Worm (Caenorhabditis elegans) whole organism, late embryonic: ENCODE data around the gene ceh-27.
A peak's percentile ranks its signal among the peaks of the same experiment; 100 is the strongest.

Experiments used
- C08G9.2 ChIP-seq: sonication (generic microtip); optimal IDR thresholded peaks from 2 replicates; lab custom pipeline; 2016; ENCODE audit warnings: mild to moderate bottlenecking, missing genetic modification characterization, moderate library complexity, missing compliant biosample characterization
- C38D4.7 ChIP-seq: fragments of 200-800 bp; sonication (Bioruptor generic); optimal IDR thresholded peaks from 2 replicates; lab custom pipeline; 2018; ENCODE audit warnings: mild to moderate bottlenecking, missing genetic modification characterization, moderate library complexity, missing compliant biosample characterization
- K02D7.2 ChIP-seq: sonication (generic microtip); optimal IDR thresholded peaks from 2 replicates; lab custom pipeline; 2017; ENCODE audit warnings: mild to moderate bottlenecking, missing genetic modification characterization, missing compliant biosample characterization
- K09A11.1 ChIP-seq: sonication (generic microtip); optimal IDR thresholded peaks from 2 replicates; lab custom pipeline; 2017; ENCODE audit warnings: antibody characterized with exemption, mild to moderate bottlenecking, missing genetic modification characterization, missing compliant biosample characterization; ENCODE audit not compliant: insufficient read depth
- T23F11.4 ChIP-seq: fragments of 200-800 bp; sonication (Bioruptor generic); optimal IDR thresholded peaks from 2 replicates; lab custom pipeline; 2018; ENCODE audit warnings: mild to moderate bottlenecking, missing genetic modification characterization, missing compliant biosample characterization
- Y22D7AL.16 ChIP-seq: sonication (generic microtip); optimal IDR thresholded peaks from 2 replicates; lab custom pipeline; 2016; ENCODE audit warnings: missing genetic modification characterization, missing compliant biosample characterization
- ama-1 ChIP-seq: fragments of 150-350 bp; optimal IDR thresholded peaks from 2 replicates; lab custom pipeline; 2014
- ceh-19 ChIP-seq: fragments of 200-800 bp; sonication (Bioruptor generic); optimal IDR thresholded peaks from 2 replicates; lab custom pipeline; 2018; ENCODE audit warnings: mild to moderate bottlenecking, missing genetic modification characterization, missing compliant biosample characterization
- ceh-2 ChIP-seq: sonication (generic microtip); optimal IDR thresholded peaks from 2 replicates; lab custom pipeline; 2016; ENCODE audit warnings: missing genotype, missing genetic modification characterization, missing compliant biosample characterization
- ceh-30 ChIP-seq: fragments of 150-350 bp; optimal IDR thresholded peaks from 2 replicates; lab custom pipeline; 2014; ENCODE audit warnings: missing biosample characterization, missing genetic modification characterization
- ceh-45 ChIP-seq: fragments of 200-800 bp; sonication (Bioruptor generic); IDR thresholded peaks from 2 replicates; pipeline ENCODE4 v1.3.6; 2022; ENCODE audit warnings: missing genetic modification reagents, missing genetic modification characterization, missing compliant biosample characterization
- dmd-4 ChIP-seq: sonication (generic microtip); optimal IDR thresholded peaks from 2 replicates; lab custom pipeline; 2016; ENCODE audit warnings: borderline replicate concordance, missing genetic modification characterization, missing compliant biosample characterization
- dve-1 ChIP-seq: sonication (generic microtip); optimal IDR thresholded peaks from 2 replicates; lab custom pipeline; 2017; ENCODE audit warnings: antibody characterized with exemption, mild to moderate bottlenecking, missing genetic modification characterization, missing compliant biosample characterization
- elt-2 ChIP-seq: sonication (generic microtip); optimal IDR thresholded peaks from 2 replicates; lab custom pipeline; 2016; ENCODE audit warnings: missing genetic modification reagents, missing genetic modification characterization, missing compliant biosample characterization
- eyg-1 ChIP-seq: sonication (generic microtip); optimal IDR thresholded peaks from 2 replicates; lab custom pipeline; 2016; ENCODE audit warnings: missing genotype, missing genetic modification characterization, missing compliant biosample characterization
- fax-1 ChIP-seq: sonication (generic microtip); optimal IDR thresholded peaks from 2 replicates; lab custom pipeline; 2016; ENCODE audit warnings: missing genotype, missing genetic modification characterization, missing compliant biosample characterization
- gmeb-2 ChIP-seq: sonication (generic microtip); optimal IDR thresholded peaks from 2 replicates; lab custom pipeline; 2016; ENCODE audit warnings: missing genetic modification characterization, inconsistent platforms, missing compliant biosample characterization
- hlh-13 ChIP-seq: fragments of 200-800 bp; sonication (Bioruptor generic); optimal IDR thresholded peaks from 2 replicates; lab custom pipeline; 2018; ENCODE audit warnings: mild to moderate bottlenecking, missing genetic modification characterization, missing compliant biosample characterization
- hlh-15 ChIP-seq: sonication (generic microtip); optimal IDR thresholded peaks from 2 replicates; lab custom pipeline; 2016; ENCODE audit warnings: missing genetic modification characterization, missing compliant biosample characterization
- hlh-30 ChIP-seq: sonication (generic microtip); optimal IDR thresholded peaks from 2 replicates; lab custom pipeline; 2017; ENCODE audit warnings: antibody characterized with exemption, missing genetic modification characterization, missing compliant biosample characterization; ENCODE audit not compliant: insufficient read depth
- hlh-6 ChIP-seq: sonication (generic microtip); optimal IDR thresholded peaks from 2 replicates; lab custom pipeline; 2016; ENCODE audit warnings: missing genotype, missing genetic modification characterization, missing compliant biosample characterization
- lim-6 ChIP-seq: sonication (generic microtip); optimal IDR thresholded peaks from 2 replicates; lab custom pipeline; 2016; ENCODE audit warnings: missing genetic modification characterization, missing compliant biosample characterization
- lin-11 ChIP-seq: fragments of 200-800 bp; sonication (Bioruptor generic); optimal IDR thresholded peaks from 2 replicates; lab custom pipeline; 2018; ENCODE audit warnings: mild to moderate bottlenecking, missing genetic modification characterization, missing compliant biosample characterization
- mec-3 ChIP-seq: sonication (generic microtip); optimal IDR thresholded peaks from 2 replicates; lab custom pipeline; 2016; ENCODE audit warnings: borderline replicate concordance, missing genetic modification characterization, missing compliant biosample characterization
- nhr-232 ChIP-seq: sonication (generic microtip); optimal IDR thresholded peaks from 2 replicates; lab custom pipeline; 2016; ENCODE audit warnings: missing genetic modification characterization, missing compliant biosample characterization
- odd-2 ChIP-seq: sonication (generic microtip); optimal IDR thresholded peaks from 2 replicates; lab custom pipeline; 2017; ENCODE audit warnings: antibody characterized with exemption, mild to moderate bottlenecking, missing genetic modification characterization, missing compliant biosample characterization
- pag-3 ChIP-seq: sonication (generic microtip); optimal IDR thresholded peaks from 2 replicates; lab custom pipeline; 2016; ENCODE audit warnings: missing compliant biosample characterization, missing genetic modification characterization, borderline replicate concordance
- pat-9 ChIP-seq: fragments of 200-800 bp; sonication (Bioruptor generic); optimal IDR thresholded peaks from 2 replicates; lab custom pipeline; 2018; ENCODE audit warnings: mild to moderate bottlenecking, missing genetic modification characterization, moderate library complexity, missing compliant biosample characterization
- pax-1 ChIP-seq: fragments of 150-350 bp; optimal IDR thresholded peaks from 2 replicates; lab custom pipeline; 2014; ENCODE audit warnings: missing biosample characterization, missing genetic modification characterization
- pha-2 ChIP-seq: sonication (generic microtip); optimal IDR thresholded peaks from 2 replicates; lab custom pipeline; 2017; ENCODE audit warnings: mild to moderate bottlenecking, missing genetic modification characterization, missing compliant biosample characterization
- pha-4 ChIP-seq: fragments of 150-350 bp; optimal IDR thresholded peaks from 2 replicates; lab custom pipeline; 2018; ENCODE audit warnings: missing biosample characterization, missing genetic modification reagents, missing genetic modification characterization
- pqm-1 ChIP-seq: sonication (generic microtip); optimal IDR thresholded peaks from 2 replicates; lab custom pipeline; 2016; ENCODE audit warnings: missing genetic modification characterization, missing compliant biosample characterization
- pros-1 ChIP-seq: fragments of 150-350 bp; optimal IDR thresholded peaks from 2 replicates; lab custom pipeline; 2014; ENCODE audit warnings: missing biosample characterization, missing genetic modification reagents, missing genetic modification characterization
- ref-2 ChIP-seq: sonication (generic microtip); optimal IDR thresholded peaks from 2 replicates; lab custom pipeline; 2016; ENCODE audit warnings: missing genetic modification characterization, missing compliant biosample characterization
- sox-4 ChIP-seq: sonication (generic microtip); optimal IDR thresholded peaks from 2 replicates; lab custom pipeline; 2017; ENCODE audit warnings: mild to moderate bottlenecking, missing genetic modification characterization, inconsistent platforms, missing compliant biosample characterization
- tbx-2 ChIP-seq: sonication (generic microtip); optimal IDR thresholded peaks from 2 replicates; lab custom pipeline; 2016; ENCODE audit warnings: missing genetic modification characterization, missing compliant biosample characterization
- tbx-7 ChIP-seq: sonication (generic microtip); optimal IDR thresholded peaks from 2 replicates; lab custom pipeline; 2016; ENCODE audit warnings: missing genotype, missing genetic modification characterization, missing compliant biosample characterization
- ttx-3 ChIP-seq: sonication (generic microtip); optimal IDR thresholded peaks from 2 replicates; lab custom pipeline; 2016; ENCODE audit warnings: missing genetic modification reagents, missing genetic modification characterization, missing compliant biosample characterization
- unc-42 ChIP-seq: sonication (generic microtip); optimal IDR thresholded peaks from 2 replicates; lab custom pipeline; 2016; ENCODE audit warnings: missing genotype, missing genetic modification characterization, missing compliant biosample characterization
- unc-86 ChIP-seq: sonication (generic microtip); optimal IDR thresholded peaks from 2 replicates; lab custom pipeline; 2016; ENCODE audit warnings: missing genetic modification characterization, missing compliant biosample characterization
- ztf-16 ChIP-seq: sonication (generic microtip); optimal IDR thresholded peaks from 2 replicates; lab custom pipeline; 2017; ENCODE audit warnings: missing genetic modification characterization, missing compliant biosample characterization

Gene ceh-27

ce11 chrV:11660566-11660965, 4.3 kb downstream of the ceh-27 start:
- TF ChIP-seq tbx-2 (tag; lab: Kevin White, UChicago) (peak; percentile 39), pha-2 (tag; lab: Kevin White, UChicago) (peak; percentile 43), sox-4 (no peak)

DNA sequence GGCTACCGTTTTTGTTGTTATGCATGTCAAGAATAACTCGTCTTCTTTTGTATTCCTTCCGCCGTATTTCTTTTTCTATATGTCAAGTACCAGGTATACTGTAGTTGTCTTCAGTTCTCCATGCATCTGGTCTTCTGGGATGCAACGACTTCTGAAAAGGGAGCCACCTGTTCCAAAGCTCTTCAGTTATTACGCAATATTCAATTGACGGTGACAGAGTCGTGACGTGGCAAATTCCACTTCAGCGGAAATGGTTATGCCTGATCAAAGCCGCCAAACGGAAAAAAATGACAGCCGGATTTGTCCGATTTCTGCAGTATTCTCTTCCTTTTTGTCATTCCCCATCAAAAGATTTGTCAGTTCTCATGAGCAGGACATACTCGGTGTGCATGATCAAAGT, 8.4 kb downstream of the ceh-27 start:
- no peak for TF ChIP-seq lin-11 (tag; lab: Kevin White, UChicago)
- no peak for TF ChIP-seq pha-2 (tag; lab: Kevin White, UChicago)
- no peak for TF ChIP-seq C08G9.2 (tag; lab: Kevin White, UChicago)
- no peak for TF ChIP-seq unc-86 (tag; lab: Kevin White, UChicago)
- TF ChIP-seq T23F11.4 (GFP tag; lab: Kevin White, UChicago), result no peak
- TF ChIP-seq dve-1 (tag; lab: Kevin White, UChicago), result no peak
- no peak for TF ChIP-seq pat-9 (tag; lab: Kevin White, UChicago)
- TF ChIP-seq unc-42 (tag; lab: Kevin White, UChicago), result no peak
- TF ChIP-seq ztf-16 (tag; lab: Kevin White, UChicago), result no peak
- no peak for TF ChIP-seq lim-6 (tag; lab: Kevin White, UChicago)
- TF ChIP-seq hlh-30 (tag; lab: Kevin White, UChicago), result no peak
- TF ChIP-seq nhr-232 (tag; lab: Kevin White, UChicago), result no peak
- TF ChIP-seq ref-2 (tag; lab: Kevin White, UChicago), result no peak
- TF ChIP-seq hlh-13 (GFP tag; lab: Kevin White, UChicago), result no peak
- no peak for TF ChIP-seq fax-1 (tag; lab: Kevin White, UChicago)

- TF ChIP-seq hlh-13 (GFP tag; lab: Kevin White, UChicago), result no peak
- no peak for TF ChIP-seq pqm-1 (tag; lab: Kevin White, UChicago)
- TF ChIP-seq K09A11.1 (tag; lab: Kevin White, UChicago), result no peak
- TF ChIP-seq ceh-30 (tag; lab: Kevin White, UChicago), result no peak
- no peak for TF ChIP-seq C08G9.2 (tag; lab: Kevin White, UChicago)
- no peak for TF ChIP-seq Y22D7AL.16 (tag; lab: Kevin White, UChicago)
- TF ChIP-seq pros-1 (tag; lab: Kevin White, UChicago), result no peak
- TF ChIP-seq eyg-1 (tag; lab: Kevin White, UChicago), result no peak
- no peak for TF ChIP-seq ceh-2 (tag; lab: Kevin White, UChicago)
- no peak for TF ChIP-seq ttx-3
- TF ChIP-seq pha-4 (tag; lab: Kevin White, UChicago), result no peak
- TF ChIP-seq mec-3, result no peak
- no peak for TF ChIP-seq unc-42 (tag; lab: Kevin White, UChicago)
- TF ChIP-seq ama-1 (lab: Kevin White, UChicago), result no peak
- no peak for TF ChIP-seq pag-3
Measured at ce11 chrV:11653095-11653494, 11.8 kb downstream of the ceh-27 start.

DNA sequence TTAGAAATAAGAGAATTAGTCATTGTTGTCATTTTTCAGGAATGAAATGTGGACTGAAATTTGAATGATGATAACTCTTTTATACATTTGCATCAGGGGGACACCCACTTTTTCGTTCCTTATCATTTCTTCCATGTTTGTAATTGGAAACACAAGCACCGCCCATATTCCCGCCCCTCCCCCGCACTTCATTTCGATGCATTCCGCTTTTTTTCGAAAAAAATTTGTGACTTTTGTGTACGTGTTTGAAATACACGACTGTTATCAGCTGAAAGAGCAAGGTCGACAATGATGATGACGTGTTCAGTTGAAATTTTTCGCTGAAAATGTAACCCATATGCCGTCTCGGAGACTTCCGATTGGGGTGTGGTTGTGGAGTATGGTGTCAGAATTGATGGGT, 14.2 kb downstream of the ceh-27 start, which contains the start of gene zip-10:
Gene zip-10, minus strand, starts transcription at position 43 of the 400 bp plus-strand sequence.
- TF ChIP-seq hlh-6 (tag; lab: Kevin White, UChicago) (no peak), K02D7.2 (tag; lab: Kevin White, UChicago) (no peak), ceh-2 (tag; lab: Kevin White, UChicago) (no peak), pax-1 (tag; lab: Kevin White, UChicago) (no peak), gmeb-2 (tag; lab: Kevin White, UChicago) (no peak), pha-4 (tag; lab: Kevin White, UChicago) (no peak), tbx-7 (tag; lab: Kevin White, UChicago) (no peak), ceh-19 (no peak), ceh-45 (no peak), dmd-4 (tag; lab: Kevin White, UChicago) (no peak), nhr-232 (tag; lab: Kevin White, UChicago) (no peak), elt-2 (tag; lab: Kevin White, UChicago) (no peak), lin-11 (tag; lab: Kevin White, UChicago) (no peak), K09A11.1 (tag; lab: Kevin White, UChicago) (no peak), hlh-15 (tag; lab: Kevin White, UChicago) (no peak), C38D4.7 (GFP tag; lab: Kevin White, UChicago) (no peak), fax-1 (tag; lab: Kevin White, UChicago) (no peak), ztf-16 (tag; lab: Kevin White, UChicago) (no peak), ceh-30 (tag; lab: Kevin White, UChicago) (no peak), odd-2 (no peak)
- TF ChIP-seq, all 69 proteins: peak for 0
